Fruit fly (Drosophila melanogaster): ENCODE measurements around the gene Alg1.

Alg1 gene

dm6 chr3R:17759773-17760476 is 51.0 kb downstream of the Alg1 start:
- peak; percentile 80 for TF ChIP-seq noc (tag; optimal IDR thresholded peaks at IDR 0.05)
